Fruit fly (Drosophila melanogaster): ENCODE results near the gene CG43391.

Gene CG43391

dm6 chr3L:11554796-11555195 is 26.0 kb downstream of the CG43391 start (continued):
- TF ChIP-seq Dll (GFP tag; IDR thresholded peaks at IDR 0.05; ENCODE audit: partially characterized antibody) = 0 out of 4 replicates have a peak, but pooled peaks have one; percentile 35
- no peak for TF ChIP-seq CG7271 (tag; optimal IDR thresholded peaks at IDR 0.05)
- no peak for TF ChIP-seq CG11696 (GFP tag; IDR thresholded peaks at IDR 0.05)
- no peak for TF ChIP-seq cas (GFP tag; IDR thresholded peaks at IDR 0.05)
- TF ChIP-seq CG10147 (GFP tag; optimal IDR thresholded peaks at IDR 0.05) = no peak
- TF ChIP-seq CG18476 (GFP tag; optimal IDR thresholded peaks at IDR 0.05) = no peak
- TF ChIP-seq ro (GFP tag; IDR thresholded peaks at IDR 0.05) = no peak
- TF ChIP-seq ash1 (GFP tag; optimal IDR thresholded peaks at IDR 0.05) = no peak
- peak; percentile 34; the same call in 1 of the 3 replicates for TF ChIP-seq sr (GFP tag; IDR thresholded peaks at IDR 0.05)
- 0 out of 3 replicates have a peak, but pooled peaks have one; percentile 32 for TF ChIP-seq HLH4C (GFP tag; IDR thresholded peaks at IDR 0.05; ENCODE audit: partially characterized antibody)
- no peak for TF ChIP-seq kni (GFP tag; optimal IDR thresholded peaks at IDR 0.05)
- no peak for TF ChIP-seq CG6272 (GFP tag; IDR thresholded peaks at IDR 0.05)
- no peak for TF ChIP-seq jumu (GFP tag; optimal IDR thresholded peaks at IDR 0.05)

- TF ChIP-seq CG18764 (GFP tag; optimal IDR thresholded peaks at IDR 0.05) (peak; percentile 80), jumu (GFP tag; optimal IDR thresholded peaks at IDR 0.05) (peak; percentile 66), CG7963 (GFP tag; IDR thresholded peaks at IDR 0.05; ENCODE audit: partially characterized antibody) (no peak), CG7556 (GFP tag; optimal IDR thresholded peaks at IDR 0.05) (peak; percentile 80), ewg (GFP tag; optimal IDR thresholded peaks at IDR 0.05) (peak; percentile 64), slou (GFP tag; optimal IDR thresholded peaks at IDR 0.05) (peak; percentile 27), CG12236 (GFP tag; optimal IDR thresholded peaks at IDR 0.05) (peak; percentile 65), CG14710 (tag; optimal IDR thresholded peaks at IDR 0.05) (peak; percentile 96), CG17802 (tag; optimal IDR thresholded peaks at IDR 0.05) (peak; percentile 65), CG9797 (GFP tag; optimal IDR thresholded peaks at IDR 0.05) (peak; percentile 12), Usf (GFP tag; optimal IDR thresholded peaks at IDR 0.05) (peak; percentile 70), B-H1 (GFP tag; IDR thresholded peaks at IDR 0.05) (peak; percentile 56; the same call in 1 of the 3 replicates), Taf1 (GFP tag; IDR thresholded peaks at IDR 0.05) (no peak), lola (GFP tag; optimal IDR thresholded peaks at IDR 0.05) (peak in 1 of 3 experiments; percentile 96), klu (GFP tag; IDR thresholded peaks at IDR 0.05) (peak; percentile 53; the same call in 1 of the 2 replicates), Xrp1 (GFP tag; IDR thresholded peaks at IDR 0.05) (peak; percentile 97), HHEX (GFP tag; optimal IDR thresholded peaks at IDR 0.05) (peak; percentile 63), Myb (GFP tag; optimal IDR thresholded peaks at IDR 0.05) (peak; percentile 32), tgo (GFP tag; IDR thresholded peaks at IDR 0.05) (peak; percentile 71), Spps (tag; optimal IDR thresholded peaks at IDR 0.05) (peak; percentile 90), wek (GFP tag; optimal IDR thresholded peaks at IDR 0.05) (peak; percentile 38), tup (GFP tag; optimal IDR thresholded peaks at IDR 0.05) (peak; percentile 51), CG12942 (GFP tag; optimal IDR thresholded peaks at IDR 0.05) (peak; percentile 66), Drgx (GFP tag; IDR thresholded peaks at IDR 0.05) (peak; percentile 69), Sox100B (GFP tag; optimal IDR thresholded peaks at IDR 0.05) (peak; percentile 83), Side (GFP tag; optimal IDR thresholded peaks at IDR 0.05) (peak; percentile 76), fd102C (GFP tag; optimal IDR thresholded peaks at IDR 0.05) (peak; percentile 76), CG15514 (GFP tag; optimal IDR thresholded peaks at IDR 0.05) (peak; percentile 33), aop (GFP tag; IDR thresholded peaks at IDR 0.05) (peak; percentile 63; the same call in 1 of the 2 replicates), CG15696 (tag; optimal IDR thresholded peaks at IDR 0.05) (peak; percentile 96), D19B (GFP tag; optimal IDR thresholded peaks at IDR 0.05) (no peak), Pdp1 (GFP tag; optimal IDR thresholded peaks at IDR 0.05) (peak; percentile 57 to 78), so (GFP tag; IDR thresholded peaks at IDR 0.05) (0 out of 3 replicates have a peak, but pooled peaks have one; percentile 23), CG11247 (GFP tag; IDR thresholded peaks at IDR 0.05) (peak; percentile 50; the same call in 1 of the 2 replicates), Lim3 (GFP tag; IDR thresholded peaks at IDR 0.05) (no peak), CG33557 (GFP tag; optimal IDR thresholded peaks at IDR 0.05) (peak; percentile 94), Hr51 (GFP tag; optimal IDR thresholded peaks at IDR 0.05) (peak; percentile 62 to 67)
Observed at dm6 chr3L:11554338-11554737, 26.5 kb downstream of the CG43391 start.
